Worm (Caenorhabditis elegans) whole organism, mixed stage, embryonic: Measurements from ENCODE around the gene K01A2.6.

Experiments
- bed-3 ChIP-seq: fragments of 200-800 bp; sonication (Bioruptor generic); optimal IDR thresholded peaks from 3 replicates; lab custom pipeline; 2018; ENCODE audit warnings: mild to moderate bottlenecking, missing genetic modification characterization, moderate library complexity, missing compliant biosample characterization
- blmp-1 ChIP-seq: fragments of 150-350 bp; optimal IDR thresholded peaks from 2 replicates; lab custom pipeline; 2014; ENCODE audit warnings: missing biosample characterization, missing genetic modification characterization
- lsy-2 ChIP-seq: fragments of 150-350 bp; optimal IDR thresholded peaks from 2 replicates; lab custom pipeline; 2014; ENCODE audit warnings: missing biosample characterization, missing genetic modification characterization
- nhr-12 ChIP-seq: fragments of 150-350 bp; optimal IDR thresholded peaks from 2 replicates; lab custom pipeline; 2014; ENCODE audit warnings: missing biosample characterization, missing genetic modification characterization
- nhr-237 ChIP-seq: fragments of 150-350 bp; optimal IDR thresholded peaks from 2 replicates; lab custom pipeline; 2014; ENCODE audit warnings: missing biosample characterization, missing genetic modification characterization
- nhr-76 ChIP-seq: sonication (generic microtip); optimal IDR thresholded peaks from 2 replicates; lab custom pipeline; 2017; ENCODE audit warnings: missing biosample characterization, missing genetic modification characterization
- pha-4 ChIP-seq: fragments of 150-350 bp; optimal IDR thresholded peaks from 2 replicates; lab custom pipeline; 2018; ENCODE audit warnings: missing biosample characterization, missing genetic modification reagents, missing genetic modification characterization
- snpc-4 ChIP-seq: fragments of 150-350 bp; optimal IDR thresholded peaks from 2 replicates; lab custom pipeline; 2014; ENCODE audit warnings: missing biosample characterization, missing genetic modification characterization
- unc-120 ChIP-seq: sonication (generic microtip); optimal IDR thresholded peaks from 2 replicates; lab custom pipeline; 2017; ENCODE audit warnings: missing genetic modification characterization, missing compliant biosample characterization; ENCODE audit not compliant: poor library complexity, severe bottlenecking
- zip-8 ChIP-seq: fragments of 150-350 bp; optimal IDR thresholded peaks from 2 replicates; lab custom pipeline; 2014; ENCODE audit warnings: missing biosample characterization, missing genetic modification characterization

DNA sequence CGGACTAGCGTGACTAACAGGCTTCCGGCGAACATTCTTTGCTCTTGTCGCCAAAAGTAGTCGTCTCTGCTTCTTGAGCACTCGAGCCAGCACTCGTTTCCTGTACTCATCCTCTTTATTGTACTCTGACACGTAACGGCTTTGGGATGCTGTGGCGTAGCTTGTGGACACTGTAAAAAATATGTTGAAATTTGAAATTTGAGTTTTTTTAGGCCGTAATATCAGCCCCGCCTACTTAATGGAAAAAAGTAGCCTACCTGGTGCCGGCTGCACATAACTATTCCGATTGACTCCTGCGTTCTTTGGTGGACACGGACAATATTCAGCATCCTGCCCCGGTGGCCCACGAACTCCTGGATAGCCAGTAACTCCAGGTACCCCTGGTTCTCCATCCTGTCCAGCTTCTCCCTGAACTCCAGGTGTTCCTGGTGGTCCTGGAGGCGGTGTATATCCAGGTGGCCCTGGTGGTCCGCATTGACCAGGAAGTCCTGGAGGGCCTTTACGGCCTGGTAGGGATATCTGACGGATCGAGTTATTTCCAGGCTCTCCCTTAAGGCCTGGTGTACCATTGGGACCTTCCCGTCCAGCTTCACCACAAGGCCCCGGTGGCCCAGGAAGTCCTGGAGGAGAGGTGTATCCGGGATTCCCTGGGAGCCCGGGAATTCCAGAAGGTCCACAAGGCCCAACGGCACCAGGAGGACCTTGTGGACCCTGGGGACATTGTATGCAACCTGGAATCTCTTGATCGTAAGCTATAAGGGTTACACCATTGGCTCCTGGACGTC lies 4.3 kb downstream of the K01A2.6 start:
- no peak for TF ChIP-seq lsy-2 (tag; lab: Kevin White, UChicago)
- TF ChIP-seq nhr-12, result no peak
- TF ChIP-seq bed-3 (GFP tag; lab: Kevin White, UChicago), result no peak
- TF ChIP-seq unc-120 (tag; lab: Kevin White, UChicago), result no peak
- TF ChIP-seq pha-4 (tag; lab: Kevin White, UChicago), result no peak
- no peak for TF ChIP-seq snpc-4 (tag; lab: Kevin White, UChicago)
- no peak for TF ChIP-seq nhr-76
- no peak for TF ChIP-seq zip-8
- TF ChIP-seq nhr-237, result no peak
- TF ChIP-seq blmp-1 (tag; lab: Kevin White, UChicago), result no peak
